Worm (Caenorhabditis elegans): Measurements from ENCODE around the gene Y67H2A.7.

Gene Y67H2A.7

ce11 chrIV:13303442-13303841 is at the start of gene Y67H2A.7:
Y67H2A.7 (plus strand) TSS chrIV:13303742.
- no peak for TF ChIP-seq crh-2 (tag; optimal IDR thresholded peaks at IDR 0.05)
- TF ChIP-seq ztf-1 (GFP tag; conservative IDR thresholded peaks at IDR 0.05): no peak

ce11 chrIV:13253841-13254240 is 49.7 kb upstream of the Y67H2A.7 start, which contains the start of gene ttr-45:
ttr-45 (plus strand) TSS chrIV:13254225.
- no peak for TF ChIP-seq zag-1 (tag; optimal IDR thresholded peaks at IDR 0.05)
- TF ChIP-seq nhr-237 (tag; optimal IDR thresholded peaks at IDR 0.05): no peak
- peak; percentile 76 for TF ChIP-seq F13H6.1 (tag; optimal IDR thresholded peaks at IDR 0.05)
- peak; percentile 85 for TF ChIP-seq sma-9 (GFP tag; optimal IDR thresholded peaks at IDR 0.05)
- TF ChIP-seq sma-9 (tag; optimal IDR thresholded peaks at IDR 0.05): no peak
- no peak for TF ChIP-seq nhr-6 (tag; optimal IDR thresholded peaks at IDR 0.05)
- no peak for TF ChIP-seq skn-1 (tag; optimal IDR thresholded peaks at IDR 0.05)
- peak; percentile 86 for TF ChIP-seq nhr-129 (tag; optimal IDR thresholded peaks at IDR 0.05)
- no peak for TF ChIP-seq mbf-1 (tag; optimal IDR thresholded peaks at IDR 0.05)
- peak in 1 of 2 experiments; percentile 35 for TF ChIP-seq lsy-2 (tag; optimal IDR thresholded peaks at IDR 0.05)
- TF ChIP-seq C34F6.9 (tag; optimal IDR thresholded peaks at IDR 0.05): peak; percentile 36
- TF ChIP-seq gmeb-1 (tag; optimal IDR thresholded peaks at IDR 0.05): peak; percentile 33
- TF ChIP-seq elt-3 (tag; optimal IDR thresholded peaks at IDR 0.05): no peak
- TF ChIP-seq sma-3 (GFP tag; optimal IDR thresholded peaks at IDR 0.05): peak; percentile 5
- no peak for TF ChIP-seq nhr-11 (tag; optimal IDR thresholded peaks at IDR 0.05)
- no peak for TF ChIP-seq unc-39 (tag; optimal IDR thresholded peaks at IDR 0.05)
- no peak for TF ChIP-seq ama-1 (optimal IDR thresholded peaks at IDR 0.05)
- TF ChIP-seq lin-13 (GFP tag; optimal IDR thresholded peaks at IDR 0.05): no peak
- no peak for TF ChIP-seq lin-39 (tag; optimal IDR thresholded peaks at IDR 0.05)
- TF ChIP-seq crh-2 (tag; optimal IDR thresholded peaks at IDR 0.05): peak; percentile 42
- peak; percentile 94 for TF ChIP-seq fos-1 (tag; optimal IDR thresholded peaks at IDR 0.05)
- TF ChIP-seq snpc-4 (tag; optimal IDR thresholded peaks at IDR 0.05): no peak
- TF ChIP-seq egl-27 (tag; optimal IDR thresholded peaks at IDR 0.05): peak; percentile 24

- TF ChIP-seq nhr-10 (tag; optimal IDR thresholded peaks at IDR 0.05): no peak
- no peak for TF ChIP-seq blmp-1 (tag; optimal IDR thresholded peaks at IDR 0.05; ENCODE audit: insufficient read depth)
- no peak for TF ChIP-seq mab-5 (tag; optimal IDR thresholded peaks at IDR 0.05)
- no peak for TF ChIP-seq zag-1 (tag; optimal IDR thresholded peaks at IDR 0.05)
- no peak for TF ChIP-seq crh-2 (tag; optimal IDR thresholded peaks at IDR 0.05)
- no peak for TF ChIP-seq dmd-4 (tag; optimal IDR thresholded peaks at IDR 0.05)
- TF ChIP-seq nhr-21 (tag; optimal IDR thresholded peaks at IDR 0.05): no peak
- no peak for TF ChIP-seq snpc-4 (tag; optimal IDR thresholded peaks at IDR 0.05)
- TF ChIP-seq lin-13 (GFP tag; optimal IDR thresholded peaks at IDR 0.05): no peak
- no peak for TF ChIP-seq nhr-12 (tag; optimal IDR thresholded peaks at IDR 0.05)
- no peak for TF ChIP-seq ztf-4 (tag; optimal IDR thresholded peaks at IDR 0.05)
- TF ChIP-seq peb-1 (tag; optimal IDR thresholded peaks at IDR 0.05): no peak
- TF ChIP-seq nhr-25 (tag; optimal IDR thresholded peaks at IDR 0.05): no peak
These were observed 47.7 kb upstream of the Y67H2A.7 start, which contains the start of gene bus-12 for ce11 chrIV:13255886-13256285. bus-12 (plus strand) TSS chrIV:13256186.

ce11 chrIV:13258872-13259271 is 44.7 kb upstream of the Y67H2A.7 start, which contains the start of gene JC8.16:
JC8.16 (plus strand) TSS chrIV:13259172.
- no peak for TF ChIP-seq C34F6.9 (tag; optimal IDR thresholded peaks at IDR 0.05)
- no peak for TF ChIP-seq blmp-1 (tag; optimal IDR thresholded peaks at IDR 0.05; ENCODE audit: insufficient read depth)
- no peak for TF ChIP-seq lsy-2 (tag; optimal IDR thresholded peaks at IDR 0.05)
- TF ChIP-seq ceh-82 (tag; optimal IDR thresholded peaks at IDR 0.05): no peak
- TF ChIP-seq F13H6.1 (tag; optimal IDR thresholded peaks at IDR 0.05): no peak
- TF ChIP-seq lin-39 (tag; optimal IDR thresholded peaks at IDR 0.05): no peak
- TF ChIP-seq nhr-6 (tag; optimal IDR thresholded peaks at IDR 0.05): no peak
- TF ChIP-seq skn-1 (tag; optimal IDR thresholded peaks at IDR 0.05): no peak
- TF ChIP-seq egl-27 (tag; optimal IDR thresholded peaks at IDR 0.05): no peak
- TF ChIP-seq fos-1 (tag; optimal IDR thresholded peaks at IDR 0.05): no peak
- no peak for TF ChIP-seq crh-2 (tag; optimal IDR thresholded peaks at IDR 0.05)
- no peak for TF ChIP-seq unc-55 (GFP tag; optimal IDR thresholded peaks at IDR 0.05)
- no peak for TF ChIP-seq ztf-11 (tag; optimal IDR thresholded peaks at IDR 0.05)

ce11 chrIV:13261778-13262177 is 41.8 kb upstream of the Y67H2A.7 start:
- TF ChIP-seq nhr-129 (tag; optimal IDR thresholded peaks at IDR 0.05): no peak
- TF ChIP-seq mdl-1 (tag; optimal IDR thresholded peaks at IDR 0.05): no peak
- TF ChIP-seq mbf-1 (tag; optimal IDR thresholded peaks at IDR 0.05): no peak
- TF ChIP-seq unc-55 (GFP tag; optimal IDR thresholded peaks at IDR 0.05): no peak
- no peak for TF ChIP-seq zag-1 (tag; optimal IDR thresholded peaks at IDR 0.05)
- TF ChIP-seq lin-11 (tag; optimal IDR thresholded peaks at IDR 0.05): no peak
- no peak for TF ChIP-seq aly-2 (tag; optimal IDR thresholded peaks at IDR 0.05)
- no peak for TF ChIP-seq ztf-1 (GFP tag; conservative IDR thresholded peaks at IDR 0.05)
- TF ChIP-seq ZK546.5 (tag; optimal IDR thresholded peaks at IDR 0.05): no peak
- TF ChIP-seq nhr-12 (tag; optimal IDR thresholded peaks at IDR 0.05): no peak
- TF ChIP-seq nhr-6 (tag; optimal IDR thresholded peaks at IDR 0.05): no peak
- no peak for TF ChIP-seq R02D3.7 (tag; optimal IDR thresholded peaks at IDR 0.05)
- TF ChIP-seq F13H6.1 (tag; optimal IDR thresholded peaks at IDR 0.05): no peak
- no peak for TF ChIP-seq skn-1 (tag; optimal IDR thresholded peaks at IDR 0.05)
- no peak for TF ChIP-seq snpc-4 (tag; optimal IDR thresholded peaks at IDR 0.05)

Data from whole organism, L2 larva.